Fruit fly (Drosophila melanogaster): ENCODE data around the gene betaTub85D.

betaTub85D gene

dm6 chr3R:9393542-9394025, 16.5 kb downstream of the betaTub85D start (continued):
- TF ChIP-seq Nf-YB (GFP tag; optimal IDR thresholded peaks at IDR 0.05) (peak; percentile 62), CG8290 (GFP tag; optimal IDR thresholded peaks at IDR 0.05) (peak; percentile 39), CG8290 (tag; optimal IDR thresholded peaks at IDR 0.05) (peak; percentile 81 to 84), Lpt (GFP tag; optimal IDR thresholded peaks at IDR 0.05) (no peak), ap (GFP tag; IDR thresholded peaks at IDR 0.05) (no peak; the same call in 1 of the 2 replicates), pita (GFP tag; optimal IDR thresholded peaks at IDR 0.05) (no peak), pho (GFP tag; optimal IDR thresholded peaks at IDR 0.05) (no peak), kni (GFP tag; optimal IDR thresholded peaks at IDR 0.05) (peak; percentile 89), CG13894 (tag; optimal IDR thresholded peaks at IDR 0.05) (no peak), exex (tag; optimal IDR thresholded peaks at IDR 0.05) (peak; percentile 4), gro (GFP tag; optimal IDR thresholded peaks at IDR 0.05) (no peak), Doc3 (GFP tag; IDR thresholded peaks at IDR 0.05; ENCODE audit: partially characterized antibody) (no peak), Awh (GFP tag; IDR thresholded peaks at IDR 0.05) (peak; percentile 66; the same call in 1 of the 2 replicates), Hmx (GFP tag; optimal IDR thresholded peaks at IDR 0.05) (no peak), CG1602 (GFP tag; optimal IDR thresholded peaks at IDR 0.05) (peak; percentile 60), CG12104 (GFP tag; optimal IDR thresholded peaks at IDR 0.05) (peak; percentile 68), CG16813 (GFP tag; IDR thresholded peaks at IDR 0.05; ENCODE audit: partially characterized antibody) (no peak), lmd (GFP tag; IDR thresholded peaks at IDR 0.05) (peak; percentile 64), slbo (GFP tag; IDR thresholded peaks at IDR 0.05) (no peak), CG3838 (GFP tag; optimal IDR thresholded peaks at IDR 0.05) (peak; percentile 15), CG4424 (GFP tag; optimal IDR thresholded peaks at IDR 0.05) (peak; percentile 76), schlank (tag; optimal IDR thresholded peaks at IDR 0.05) (peak; percentile 35), CG17612 (GFP tag; IDR thresholded peaks at IDR 0.05) (0 out of 2 replicates have a peak, but pooled peaks have one; percentile 39), ara (GFP tag; IDR thresholded peaks at IDR 0.05) (peak; percentile 89), CG17328 (GFP tag; IDR thresholded peaks at IDR 0.05) (peak; percentile 76), E2f2 (GFP tag; IDR thresholded peaks at IDR 0.05) (peak; percentile 47), Mrtf (GFP tag; IDR thresholded peaks at IDR 0.05) (no peak), dm (GFP tag; optimal IDR thresholded peaks at IDR 0.05) (no peak), CG17912 (GFP tag; optimal IDR thresholded peaks at IDR 0.05) (no peak), bcd (GFP tag; optimal IDR thresholded peaks at IDR 0.05) (peak; percentile 53), Fer2 (tag; optimal IDR thresholded peaks at IDR 0.05) (peak; percentile 47), CG2678 (tag; optimal IDR thresholded peaks at IDR 0.05) (peak; percentile 83), unc-4 (GFP tag; IDR thresholded peaks at IDR 0.05; ENCODE audit: partially characterized antibody) (no peak), Hand (GFP tag; optimal IDR thresholded peaks at IDR 0.05) (peak; percentile 19), CG18599 (GFP tag; optimal IDR thresholded peaks at IDR 0.05) (peak; percentile 67), bbx (GFP tag; IDR thresholded peaks at IDR 0.05; ENCODE audit: partially characterized antibody) (0 out of 2 replicates have a peak, but pooled peaks have one; percentile 18), CG30020 (tag; optimal IDR thresholded peaks at IDR 0.05) (peak; percentile 18), Six4 (GFP tag; optimal IDR thresholded peaks at IDR 0.05) (peak; percentile 49), CG13123 (GFP tag; optimal IDR thresholded peaks at IDR 0.05) (peak; percentile 52), ssp (GFP tag; IDR thresholded peaks at IDR 0.05) (peak; percentile 39; the same call in 1 of the 2 replicates), ab (GFP tag; optimal IDR thresholded peaks at IDR 0.05) (no peak), ERR (GFP tag; optimal IDR thresholded peaks at IDR 0.05) (no peak), hbn (GFP tag; IDR thresholded peaks at IDR 0.05; ENCODE audit: partially characterized antibody) (no peak), CG13424 (tag; optimal IDR thresholded peaks at IDR 0.05) (peak; percentile 71), CG18476 (GFP tag; optimal IDR thresholded peaks at IDR 0.05) (no peak), CG15696 (tag; optimal IDR thresholded peaks at IDR 0.05) (peak; percentile 86), D (optimal IDR thresholded peaks at IDR 0.05) (no peak), D (GFP tag; optimal IDR thresholded peaks at IDR 0.05) (peak; percentile 80), CG14050 (GFP tag; IDR thresholded peaks at IDR 0.05) (no peak), CG6254 (GFP tag; optimal IDR thresholded peaks at IDR 0.05) (peak; percentile 77), CG7372 (GFP tag; IDR thresholded peaks at IDR 0.05) (peak; percentile 53)

Data from whole organism, embryonic.